Fruit fly (Drosophila melanogaster): ENCODE data around the gene CG5854.
A peak's percentile ranks its signal among the peaks of the same experiment; 100 is the strongest.

Gene CG5854

DNA sequence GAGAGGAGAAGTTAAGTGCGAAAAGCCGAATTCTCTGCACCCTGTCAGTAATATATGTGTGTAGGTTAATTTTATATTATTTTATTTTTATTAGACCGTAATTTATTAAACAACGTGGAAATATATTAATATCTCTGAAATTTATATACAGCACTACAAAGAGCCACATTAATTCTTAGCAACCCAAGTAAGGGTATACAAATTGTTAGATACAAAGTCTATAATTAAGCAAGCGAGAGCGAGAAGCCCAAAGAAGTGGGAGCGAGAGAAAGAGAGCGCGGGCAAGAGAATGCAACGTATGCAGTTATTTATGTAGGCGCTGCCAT lies 46.7 kb upstream of the CG5854 start:
- TF ChIP-seq h (GFP tag; optimal IDR thresholded peaks at IDR 0.05) (peak; percentile 90), CG9705 (GFP tag; optimal IDR thresholded peaks at IDR 0.05) (no peak), N (GFP tag; optimal IDR thresholded peaks at IDR 0.05) (no peak), sv (GFP tag; optimal IDR thresholded peaks at IDR 0.05) (peak; percentile 78), lola (GFP tag; optimal IDR thresholded peaks at IDR 0.05) (no peak), Rel (GFP tag; optimal IDR thresholded peaks at IDR 0.05) (peak; percentile 71), Rel (tag; optimal IDR thresholded peaks at IDR 0.05) (peak; percentile 29), CG32264 (GFP tag; optimal IDR thresholded peaks at IDR 0.05) (peak; percentile 43), Vsx2 (GFP tag; optimal IDR thresholded peaks at IDR 0.05; ENCODE audit: partially characterized antibody) (no peak), Hnf4 (GFP tag; optimal IDR thresholded peaks at IDR 0.05) (peak; percentile 78), tai (GFP tag; optimal IDR thresholded peaks at IDR 0.05) (peak; percentile 54), CrebA (GFP tag; optimal IDR thresholded peaks at IDR 0.05; ENCODE audit: borderline replicate concordance) (peak; percentile 69), Hr78 (GFP tag; optimal IDR thresholded peaks at IDR 0.05) (no peak), dsf (GFP tag; optimal IDR thresholded peaks at IDR 0.05; ENCODE audit: borderline replicate concordance) (no peak), Jra (GFP tag; optimal IDR thresholded peaks at IDR 0.05) (no peak), Dif (GFP tag; optimal IDR thresholded peaks at IDR 0.05; ENCODE audit: partially characterized antibody) (no peak), Dfd (GFP tag; optimal IDR thresholded peaks at IDR 0.05) (no peak), br (GFP tag; optimal IDR thresholded peaks at IDR 0.05) (peak; percentile 63), psq (GFP tag; optimal IDR thresholded peaks at IDR 0.05) (peak; percentile 89), brk (GFP tag; optimal IDR thresholded peaks at IDR 0.05) (peak; percentile 73), Abd-B (GFP tag; optimal IDR thresholded peaks at IDR 0.05) (no peak), foxo (GFP tag; optimal IDR thresholded peaks at IDR 0.05) (peak in 1 of 2 experiments; percentile 88), ey (GFP tag; optimal IDR thresholded peaks at IDR 0.05) (peak; percentile 77), GATAd (GFP tag; optimal IDR thresholded peaks at IDR 0.05) (no peak), rgr (GFP tag; optimal IDR thresholded peaks at IDR 0.05) (peak; percentile 91), HLH106 (tag; optimal IDR thresholded peaks at IDR 0.05) (peak; percentile 87), fru (GFP tag; optimal IDR thresholded peaks at IDR 0.05) (peak; percentile 87), jim (GFP tag; optimal IDR thresholded peaks at IDR 0.05) (no peak), Sp1 (GFP tag; optimal IDR thresholded peaks at IDR 0.05) (peak; percentile 87), usp (GFP tag; optimal IDR thresholded peaks at IDR 0.05) (no peak), OdsH (GFP tag; optimal IDR thresholded peaks at IDR 0.05) (peak; percentile 88), Myc (optimal IDR thresholded peaks at IDR 0.05) (no peak), Mio (GFP tag; optimal IDR thresholded peaks at IDR 0.05) (no peak), dl (GFP tag; optimal IDR thresholded peaks at IDR 0.05; ENCODE audit: insufficient read depth in 1 of 2, partially characterized antibody in 2 of 2) (no peak), Hr83 (GFP tag; optimal IDR thresholded peaks at IDR 0.05; ENCODE audit: poor library complexity, severe bottlenecking) (no peak), sage (GFP tag; optimal IDR thresholded peaks at IDR 0.05) (peak; percentile 87), dmrt93B (GFP tag; optimal IDR thresholded peaks at IDR 0.05) (peak; percentile 77), pan (optimal IDR thresholded peaks at IDR 0.05) (no peak), woc (GFP tag; optimal IDR thresholded peaks at IDR 0.05) (peak; percentile 52)

- TF ChIP-seq foxo (GFP tag; optimal IDR thresholded peaks at IDR 0.05) = no peak
These were observed 46.1 kb upstream of the CG5854 start for dm6 chr3R:23887572-23887971.

DNA sequence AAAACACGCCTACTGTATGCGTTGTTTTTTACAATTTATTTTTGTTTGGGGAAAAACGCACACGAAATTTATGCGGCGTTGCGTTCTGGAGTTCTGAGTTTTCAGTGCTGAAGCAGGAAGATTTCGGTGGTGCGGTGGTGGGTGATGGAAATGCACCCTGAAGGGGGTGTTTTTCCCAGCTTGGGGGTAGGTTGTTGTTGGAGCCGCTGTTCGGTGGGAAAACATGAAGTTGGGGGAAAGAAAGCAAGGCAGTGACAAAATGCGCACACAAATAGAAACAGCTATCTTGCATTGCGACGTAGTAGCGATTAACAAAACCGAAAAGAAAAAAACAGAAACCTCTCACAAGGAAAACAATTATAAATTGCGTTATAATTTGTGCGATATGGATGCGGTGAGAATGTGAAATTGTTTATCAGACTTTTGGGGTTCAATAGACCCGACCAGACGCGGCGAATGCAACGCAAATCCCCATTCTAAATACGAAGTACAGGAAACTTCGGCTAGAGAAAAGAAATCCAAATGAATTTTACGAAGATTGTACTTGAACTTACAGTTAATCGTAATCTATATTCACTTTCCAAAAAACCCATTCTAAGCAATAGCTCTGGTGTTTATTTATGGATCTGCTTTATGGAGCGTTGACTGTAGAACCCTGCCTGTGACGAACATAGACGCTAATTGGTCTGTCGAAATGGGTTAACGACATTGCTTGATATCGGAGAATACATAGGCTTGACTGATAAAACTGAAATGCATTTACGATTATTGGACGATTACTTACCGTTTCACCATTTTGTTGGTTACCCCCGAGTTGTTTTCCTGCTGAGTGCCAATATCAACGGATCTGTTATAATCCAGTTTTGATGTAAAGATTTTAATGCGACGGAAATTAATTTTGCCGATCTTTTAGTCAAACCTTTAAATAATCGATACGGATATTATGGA lies 45.2 kb upstream of the CG5854 start:
- TF ChIP-seq dsf (GFP tag; optimal IDR thresholded peaks at IDR 0.05; ENCODE audit: borderline replicate concordance) (no peak), CrebA (GFP tag; optimal IDR thresholded peaks at IDR 0.05; ENCODE audit: borderline replicate concordance) (no peak), tai (GFP tag; optimal IDR thresholded peaks at IDR 0.05) (peak; percentile 86), lola (GFP tag; optimal IDR thresholded peaks at IDR 0.05) (no peak), dmrt93B (GFP tag; optimal IDR thresholded peaks at IDR 0.05) (peak; percentile 33), ey (GFP tag; optimal IDR thresholded peaks at IDR 0.05) (peak; percentile 88), pan (optimal IDR thresholded peaks at IDR 0.05) (no peak), fru (GFP tag; optimal IDR thresholded peaks at IDR 0.05) (peak; percentile 87), CG32264 (GFP tag; optimal IDR thresholded peaks at IDR 0.05) (peak; percentile 72), dl (GFP tag; optimal IDR thresholded peaks at IDR 0.05; ENCODE audit: insufficient read depth in 1 of 2, partially characterized antibody in 2 of 2) (no peak), sage (GFP tag; optimal IDR thresholded peaks at IDR 0.05) (peak; percentile 10), GATAd (GFP tag; optimal IDR thresholded peaks at IDR 0.05) (peak; percentile 18), Mio (GFP tag; optimal IDR thresholded peaks at IDR 0.05) (peak; percentile 3), psq (GFP tag; optimal IDR thresholded peaks at IDR 0.05) (peak; percentile 69), Dfd (GFP tag; optimal IDR thresholded peaks at IDR 0.05) (no peak), N (GFP tag; optimal IDR thresholded peaks at IDR 0.05) (no peak), Vsx2 (GFP tag; optimal IDR thresholded peaks at IDR 0.05; ENCODE audit: partially characterized antibody) (no peak), Sp1 (GFP tag; optimal IDR thresholded peaks at IDR 0.05) (peak; percentile 78), Hr78 (GFP tag; optimal IDR thresholded peaks at IDR 0.05) (no peak), Abd-B (GFP tag; optimal IDR thresholded peaks at IDR 0.05) (no peak), woc (GFP tag; optimal IDR thresholded peaks at IDR 0.05) (peak; percentile 62), jim (GFP tag; optimal IDR thresholded peaks at IDR 0.05) (no peak), Hnf4 (GFP tag; optimal IDR thresholded peaks at IDR 0.05) (peak; percentile 80), Jra (GFP tag; optimal IDR thresholded peaks at IDR 0.05) (peak; percentile 45), OdsH (GFP tag; optimal IDR thresholded peaks at IDR 0.05) (peak; percentile 84), Dif (GFP tag; optimal IDR thresholded peaks at IDR 0.05; ENCODE audit: partially characterized antibody) (no peak), rgr (GFP tag; optimal IDR thresholded peaks at IDR 0.05) (peak; percentile 89), h (GFP tag; optimal IDR thresholded peaks at IDR 0.05) (peak; percentile 89), Hr83 (GFP tag; optimal IDR thresholded peaks at IDR 0.05; ENCODE audit: poor library complexity, severe bottlenecking) (no peak), usp (GFP tag; optimal IDR thresholded peaks at IDR 0.05) (no peak), Rel (GFP tag; optimal IDR thresholded peaks at IDR 0.05) (peak; percentile 78), Rel (tag; optimal IDR thresholded peaks at IDR 0.05) (peak; percentile 92), brk (GFP tag; optimal IDR thresholded peaks at IDR 0.05) (peak; percentile 75), HLH106 (tag; optimal IDR thresholded peaks at IDR 0.05) (peak; percentile 88), Myc (optimal IDR thresholded peaks at IDR 0.05) (no peak)

All from whole organism, wandering third instar larva.